Worm (Caenorhabditis elegans) whole organism, mixed stage, embryonic: ENCODE results near the gene vit-5.

ENCODE experiments used
- M03D4.4 ChIP-seq: sonication (generic microtip); optimal IDR thresholded peaks from 2 replicates; lab custom pipeline; 2017; ENCODE audit warnings: mild to moderate bottlenecking, missing genetic modification characterization, missing compliant biosample characterization
- bed-3 ChIP-seq: fragments of 200-800 bp; sonication (Bioruptor generic); optimal IDR thresholded peaks from 3 replicates; lab custom pipeline; 2018; ENCODE audit warnings: mild to moderate bottlenecking, missing genetic modification characterization, moderate library complexity, missing compliant biosample characterization
- blmp-1 ChIP-seq: fragments of 150-350 bp; optimal IDR thresholded peaks from 2 replicates; lab custom pipeline; 2014; ENCODE audit warnings: missing biosample characterization, missing genetic modification characterization
- ceh-39 ChIP-seq: fragments of 150-350 bp; optimal IDR thresholded peaks from 2 replicates; lab custom pipeline; 2014; ENCODE audit warnings: missing biosample characterization, missing genetic modification characterization
- ceh-43 ChIP-seq: fragments of 200-800 bp; sonication (Bioruptor generic); optimal IDR thresholded peaks from 2 replicates; lab custom pipeline; 2018; ENCODE audit warnings: mild to moderate bottlenecking, missing genetic modification characterization, moderate library complexity, missing compliant biosample characterization
- ceh-83 ChIP-seq: fragments of 200-800 bp; sonication (Bioruptor generic); optimal IDR thresholded peaks from 2 replicates; lab custom pipeline; 2018; ENCODE audit warnings: mild to moderate bottlenecking, missing genetic modification characterization, missing compliant biosample characterization
- ces-1 ChIP-seq: fragments of 150-350 bp; optimal IDR thresholded peaks from 2 replicates; lab custom pipeline; 2014; ENCODE audit warnings: missing biosample characterization, missing genetic modification reagents, missing genetic modification characterization
- cnd-1 ChIP-seq: fragments of 200-800 bp; sonication (Bioruptor generic); optimal IDR thresholded peaks from 2 replicates; lab custom pipeline; 2018; ENCODE audit warnings: mild to moderate bottlenecking, missing genetic modification characterization, missing compliant biosample characterization
- drap-1 ChIP-seq: fragments of 200-800 bp; sonication (Bioruptor generic); optimal IDR thresholded peaks from 3 replicates; lab custom pipeline; 2018; ENCODE audit warnings: mild to moderate bottlenecking, missing genetic modification characterization, missing compliant biosample characterization
- elt-1 ChIP-seq: sonication (generic microtip); optimal IDR thresholded peaks from 2 replicates; lab custom pipeline; 2017; ENCODE audit warnings: missing genetic modification characterization, mild to moderate bottlenecking, missing compliant biosample characterization, antibody characterized with exemption, moderate library complexity, borderline replicate concordance; ENCODE audit not compliant: insufficient read depth
- elt-3 ChIP-seq: fragments of 150-350 bp; optimal IDR thresholded peaks from 2 replicates; lab custom pipeline; 2014; ENCODE audit warnings: missing biosample characterization, missing genetic modification characterization
- flh-1 ChIP-seq: fragments of 200-800 bp; sonication (Bioruptor generic); optimal IDR thresholded peaks from 2 replicates; lab custom pipeline; 2018; ENCODE audit warnings: mild to moderate bottlenecking, missing genetic modification characterization, moderate library complexity, missing compliant biosample characterization
- ham-2 ChIP-seq: fragments of 200-800 bp; sonication (Bioruptor generic); optimal IDR thresholded peaks from 2 replicates; lab custom pipeline; 2018; ENCODE audit warnings: mild to moderate bottlenecking, missing genetic modification characterization, missing compliant biosample characterization
- hlh-1 ChIP-seq: fragments of 150-350 bp; optimal IDR thresholded peaks from 2 replicates; lab custom pipeline; 2014; ENCODE audit warnings: missing biosample characterization, missing genetic modification reagents, missing genetic modification characterization
- lin-13 ChIP-seq: fragments of 150-350 bp; optimal IDR thresholded peaks from 2 replicates; lab custom pipeline; 2014; ENCODE audit warnings: missing biosample characterization, missing genetic modification characterization
- lin-32 ChIP-seq: fragments of 200-800 bp; sonication (Bioruptor generic); optimal IDR thresholded peaks from 2 replicates; lab custom pipeline; 2018; ENCODE audit warnings: mild to moderate bottlenecking, missing genetic modification characterization, missing compliant biosample characterization
- lsy-2 ChIP-seq: fragments of 150-350 bp; optimal IDR thresholded peaks from 2 replicates; lab custom pipeline; 2014; ENCODE audit warnings: missing biosample characterization, missing genetic modification characterization
- mab-5 ChIP-seq: fragments of 150-350 bp; optimal IDR thresholded peaks from 2 replicates; lab custom pipeline; 2014; ENCODE audit warnings: missing biosample characterization, missing genetic modification characterization
- mep-1 ChIP-seq: fragments of 150-350 bp; optimal IDR thresholded peaks from 2 replicates; lab custom pipeline; 2017; ENCODE audit warnings: missing biosample characterization, missing genetic modification reagents, missing genetic modification characterization, inconsistent platforms
- mls-2 ChIP-seq: sonication (generic microtip); optimal IDR thresholded peaks from 2 replicates; lab custom pipeline; 2016; ENCODE audit warnings: mild to moderate bottlenecking, missing genetic modification characterization, moderate library complexity, missing compliant biosample characterization
- nhr-12 ChIP-seq: fragments of 150-350 bp; optimal IDR thresholded peaks from 2 replicates; lab custom pipeline; 2014; ENCODE audit warnings: missing biosample characterization, missing genetic modification characterization
- nhr-2 ChIP-seq: fragments of 150-350 bp; optimal IDR thresholded peaks from 2 replicates; lab custom pipeline; 2014; ENCODE audit warnings: missing biosample characterization, missing genetic modification characterization
- nhr-237 ChIP-seq: fragments of 150-350 bp; optimal IDR thresholded peaks from 2 replicates; lab custom pipeline; 2014; ENCODE audit warnings: missing biosample characterization, missing genetic modification characterization
- nhr-28 ChIP-seq: fragments of 150-350 bp; optimal IDR thresholded peaks from 2 replicates; lab custom pipeline; 2014; ENCODE audit warnings: missing biosample characterization, missing genetic modification characterization
- pha-4 ChIP-seq: fragments of 150-350 bp; optimal IDR thresholded peaks from 2 replicates; lab custom pipeline; 2018; ENCODE audit warnings: missing biosample characterization, missing genetic modification reagents, missing genetic modification characterization
- sem-2 ChIP-seq: fragments of 200-800 bp; sonication (Bioruptor generic); optimal IDR thresholded peaks from 2 replicates; lab custom pipeline; 2018; ENCODE audit warnings: mild to moderate bottlenecking, missing genetic modification characterization, missing compliant biosample characterization
- snpc-4 ChIP-seq: fragments of 150-350 bp; optimal IDR thresholded peaks from 2 replicates; lab custom pipeline; 2014; ENCODE audit warnings: missing biosample characterization, missing genetic modification characterization
- sptf-1 ChIP-seq: sonication (generic microtip); optimal IDR thresholded peaks from 2 replicates; lab custom pipeline; 2017; ENCODE audit warnings: mild to moderate bottlenecking, missing genetic modification characterization, moderate library complexity, missing compliant biosample characterization
- tbx-8 ChIP-seq: fragments of 200-800 bp; sonication (Bioruptor generic); optimal IDR thresholded peaks from 2 replicates; lab custom pipeline; 2018; ENCODE audit warnings: mild to moderate bottlenecking, missing genetic modification characterization, moderate library complexity, missing compliant biosample characterization
- unc-120 ChIP-seq: sonication (generic microtip); optimal IDR thresholded peaks from 2 replicates; lab custom pipeline; 2017; ENCODE audit warnings: missing genetic modification characterization, missing compliant biosample characterization; ENCODE audit not compliant: poor library complexity, severe bottlenecking
- unc-39 ChIP-seq: fragments of 150-350 bp; optimal IDR thresholded peaks from 2 replicates; lab custom pipeline; 2014; ENCODE audit warnings: missing biosample characterization, missing genetic modification characterization
- unc-62 ChIP-seq: fragments of 150-350 bp; optimal IDR thresholded peaks from 2 replicates; lab custom pipeline; 2014; ENCODE audit warnings: missing biosample characterization, missing genetic modification reagents, missing genetic modification characterization
- zip-8 ChIP-seq: fragments of 150-350 bp; optimal IDR thresholded peaks from 2 replicates; lab custom pipeline; 2014; ENCODE audit warnings: missing biosample characterization, missing genetic modification characterization
- ztf-11 ChIP-seq: fragments of 150-350 bp; optimal IDR thresholded peaks from 2 replicates; lab custom pipeline; 2014; ENCODE audit warnings: missing biosample characterization, missing genetic modification characterization

Gene vit-5

ce11 chrX:3403195-3403594, at the start of gene vit-5:
Gene vit-5 (plus strand): TSS chrX:3403471.
- TF ChIP-seq nhr-28 (no peak), ceh-39 (tag; lab: Kevin White, UChicago) (no peak), unc-62 (GFP tag; lab: Kevin White, UChicago) (no peak), hlh-1 (no peak), snpc-4 (no peak), unc-39 (tag; lab: Kevin White, UChicago) (no peak), M03D4.4 (tag; lab: Kevin White, UChicago) (no peak), ceh-43 (GFP tag; lab: Kevin White, UChicago) (no peak), lin-13 (tag; lab: Kevin White, UChicago) (no peak), sem-2 (GFP tag; lab: Kevin White, UChicago) (no peak), cnd-1 (tag; lab: Kevin White, UChicago) (no peak), pha-4 (tag; lab: Kevin White, UChicago) (no peak)

DNA sequence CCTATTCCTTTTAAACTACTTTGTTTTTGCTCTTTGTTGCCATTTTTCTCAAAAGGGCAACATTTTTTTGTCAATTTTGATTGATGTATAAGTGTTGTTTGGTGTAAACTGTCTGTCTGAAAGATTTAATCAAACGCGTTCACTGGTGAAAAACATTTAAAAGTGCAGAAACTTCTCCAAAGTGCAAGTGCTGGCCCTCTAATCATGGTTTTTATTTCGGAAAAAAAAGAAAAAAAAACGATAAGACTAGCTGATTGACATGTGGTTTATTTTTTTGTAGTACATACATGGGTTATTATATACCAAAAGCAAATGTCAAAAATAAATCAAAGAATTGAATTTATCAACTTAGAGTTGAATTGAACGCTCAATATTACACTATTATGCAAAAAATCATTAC, 40.9 kb upstream of the vit-5 start, which contains the start of gene dhs-26:
Gene dhs-26 (minus strand): TSS at position 116 of the 400 bp plus-strand sequence.
- TF ChIP-seq blmp-1 = no peak
- no peak for TF ChIP-seq hlh-1
- TF ChIP-seq nhr-2 (tag; lab: Kevin White, UChicago) = no peak
- no peak for TF ChIP-seq mls-2 (tag; lab: Kevin White, UChicago)
- TF ChIP-seq elt-3 (tag; lab: Kevin White, UChicago) = no peak

ce11 chrX:3366782-3367181, 36.5 kb upstream of the vit-5 start:
- TF ChIP-seq ham-2 (GFP tag; lab: Kevin White, UChicago) (no peak), snpc-4 (no peak), mep-1 (tag; lab: Kevin White, UChicago) (no peak), ceh-83 (GFP tag; lab: Kevin White, UChicago) (no peak), unc-120 (tag; lab: Kevin White, UChicago) (no peak)

DNA sequence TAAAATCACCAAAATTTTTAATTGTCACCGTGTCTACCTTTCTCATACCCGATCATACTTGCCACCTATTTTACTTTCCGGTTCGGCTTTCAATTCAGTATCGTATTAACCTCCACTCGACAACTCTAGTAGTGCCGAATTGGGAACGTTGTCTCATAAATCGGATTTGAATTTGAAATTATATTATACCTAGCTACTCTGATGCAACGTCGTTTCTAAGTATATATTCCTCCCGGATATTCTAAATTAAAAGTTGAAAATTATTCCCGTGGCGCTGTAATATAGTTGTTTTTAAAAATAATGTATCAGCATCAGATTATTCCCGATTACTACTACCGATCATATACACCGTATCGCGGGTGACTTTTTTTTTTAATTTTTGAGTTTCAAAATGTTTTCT, 34.6 kb upstream of the vit-5 start, which contains the start of gene ZK563.2:
Gene ZK563.2 (plus strand): TSS at position 301 of the 400 bp plus-strand sequence.
- no peak for TF ChIP-seq mep-1 (tag; lab: Kevin White, UChicago)
- no peak for TF ChIP-seq lin-32
- TF ChIP-seq ceh-43 (GFP tag; lab: Kevin White, UChicago) = no peak
- TF ChIP-seq nhr-237 (tag; lab: Kevin White, UChicago) = no peak
- no peak for TF ChIP-seq ztf-11
- no peak for TF ChIP-seq nhr-12 (tag; lab: Kevin White, UChicago)
- no peak for TF ChIP-seq lsy-2
- no peak for TF ChIP-seq flh-1 (GFP tag; lab: Kevin White, UChicago)
- TF ChIP-seq snpc-4 = no peak
- TF ChIP-seq M03D4.4 (tag; lab: Kevin White, UChicago) = no peak
- no peak for TF ChIP-seq ceh-39 (tag; lab: Kevin White, UChicago)
- TF ChIP-seq mls-2 (tag; lab: Kevin White, UChicago) = no peak
- no peak for TF ChIP-seq nhr-28

DNA sequence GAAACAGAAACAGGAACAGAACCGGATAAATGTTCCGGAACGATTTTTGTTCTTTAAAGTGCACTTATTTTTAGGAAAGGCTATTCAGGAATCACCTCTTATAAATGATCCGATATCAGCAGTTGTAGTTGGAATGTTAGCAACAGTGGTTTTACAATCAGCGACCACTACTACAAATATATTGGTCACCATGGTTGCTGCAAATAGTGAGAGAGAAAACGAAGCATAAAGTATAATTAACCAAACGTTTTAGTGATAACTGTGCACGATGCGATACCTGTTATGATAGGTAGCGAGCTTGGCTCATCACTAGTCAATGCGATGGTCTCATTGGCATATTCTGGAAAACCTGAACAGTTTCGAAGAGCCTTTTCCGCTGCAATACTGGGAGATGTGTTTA, 33.8 kb upstream of the vit-5 start:
- TF ChIP-seq unc-39 (tag; lab: Kevin White, UChicago) (no peak), lsy-2 (no peak), ces-1 (GFP tag; lab: Kevin White, UChicago) (no peak), cnd-1 (tag; lab: Kevin White, UChicago) (no peak), nhr-2 (tag; lab: Kevin White, UChicago) (no peak), drap-1 (GFP tag; lab: Kevin White, UChicago) (no peak), ceh-43 (GFP tag; lab: Kevin White, UChicago) (no peak), pha-4 (tag; lab: Kevin White, UChicago) (no peak), elt-1 (tag; lab: Kevin White, UChicago) (no peak), ceh-39 (tag; lab: Kevin White, UChicago) (no peak), ztf-11 (no peak), flh-1 (GFP tag; lab: Kevin White, UChicago) (no peak), nhr-12 (tag; lab: Kevin White, UChicago) (no peak)

ce11 chrX:3371264-3371663, 32.0 kb upstream of the vit-5 start:
- peak; percentile 60 for TF ChIP-seq ces-1 (GFP tag; lab: Kevin White, UChicago)
- TF ChIP-seq flh-1 (GFP tag; lab: Kevin White, UChicago) = peak; percentile 71
- TF ChIP-seq mep-1 (tag; lab: Kevin White, UChicago) = peak; percentile 67
- peak; percentile 19 for TF ChIP-seq lin-13 (tag; lab: Kevin White, UChicago)
- TF ChIP-seq lin-32 = peak; percentile 76
- TF ChIP-seq cnd-1 (tag; lab: Kevin White, UChicago) = peak; percentile 88
- TF ChIP-seq nhr-2 (tag; lab: Kevin White, UChicago) = no peak
- TF ChIP-seq pha-4 (tag; lab: Kevin White, UChicago) = peak; percentile 23
- peak; percentile 84 for TF ChIP-seq bed-3
- peak; percentile 94 for TF ChIP-seq drap-1 (GFP tag; lab: Kevin White, UChicago)
- TF ChIP-seq nhr-12 (tag; lab: Kevin White, UChicago) = peak; percentile 24
- no peak for TF ChIP-seq zip-8 (tag; lab: Kevin White, UChicago)
- TF ChIP-seq unc-62 (GFP tag; lab: Kevin White, UChicago) = peak; percentile 60
- TF ChIP-seq blmp-1 = no peak
- no peak for TF ChIP-seq ceh-39 (tag; lab: Kevin White, UChicago)
- peak; percentile 77 for TF ChIP-seq ham-2 (GFP tag; lab: Kevin White, UChicago)
- peak; percentile 85 for TF ChIP-seq ceh-43 (GFP tag; lab: Kevin White, UChicago)
- TF ChIP-seq lsy-2 = peak; percentile 29
- TF ChIP-seq ztf-11 = peak; percentile 35
- peak; percentile 33 for TF ChIP-seq unc-39 (tag; lab: Kevin White, UChicago)
- peak; percentile 81 for TF ChIP-seq unc-120 (tag; lab: Kevin White, UChicago)
- peak; percentile 44 for TF ChIP-seq tbx-8 (GFP tag; lab: Kevin White, UChicago)
- no peak for TF ChIP-seq nhr-28
- peak; percentile 95 for TF ChIP-seq sptf-1 (tag; lab: Kevin White, UChicago)
- TF ChIP-seq mab-5 (tag; lab: Kevin White, UChicago) = no peak
- TF ChIP-seq mls-2 (tag; lab: Kevin White, UChicago) = peak; percentile 94
- TF ChIP-seq sem-2 (GFP tag; lab: Kevin White, UChicago) = peak; percentile 81
- TF ChIP-seq elt-3 (tag; lab: Kevin White, UChicago) = no peak
